Worm (Caenorhabditis elegans) whole organism, midembryonic: ENCODE measurements around the gene efhd-1.

ENCODE experiments used
- T22C8.4 ChIP-seq: fragments of 200-800 bp; sonication (Bioruptor generic); IDR thresholded peaks from 2 replicates; pipeline ENCODE4 v1.3.6; 2022; ENCODE audit warnings: missing genetic modification characterization, missing compliant biosample characterization
- cog-1 ChIP-seq: sonication (generic microtip); optimal IDR thresholded peaks from 2 replicates; lab custom pipeline; 2016; ENCODE audit warnings: missing genetic modification characterization, missing compliant biosample characterization
- flt-1 ChIP-seq: fragments of 200-800 bp; sonication (Bioruptor generic); IDR thresholded peaks from 2 replicates; pipeline ENCODE4 v1.3.6; 2022; ENCODE audit warnings: missing genetic modification characterization, missing compliant biosample characterization
- klf-2 ChIP-seq: fragments of 200-800 bp; sonication (Bioruptor generic); conservative IDR thresholded peaks from 2 replicates; pipeline ENCODE4 v1.3.6; 2022; ENCODE audit warnings: missing genetic modification reagents, missing genetic modification characterization, missing compliant biosample characterization
- med-1 ChIP-seq: sonication (generic microtip); optimal IDR thresholded peaks from 2 replicates; lab custom pipeline; 2017; ENCODE audit warnings: missing genetic modification characterization, mild to moderate bottlenecking, missing compliant biosample characterization, antibody characterized with exemption, missing genetic modification reagents; ENCODE audit not compliant: insufficient read depth
- ref-1 ChIP-seq: fragments of 200-800 bp; sonication (Bioruptor generic); conservative IDR thresholded peaks from 2 replicates; pipeline ENCODE4 v1.3.6; 2022; ENCODE audit warnings: missing genetic modification reagents, missing genetic modification characterization, missing compliant biosample characterization
- tab-1 ChIP-seq: fragments of 200-800 bp; sonication (Bioruptor generic); IDR thresholded peaks from 2 replicates; pipeline ENCODE4 v1.3.6; 2022; ENCODE audit warnings: missing genetic modification characterization, missing compliant biosample characterization
- ztf-23 ChIP-seq: fragments of 200-800 bp; sonication (Bioruptor generic); IDR thresholded peaks from 2 replicates; pipeline ENCODE4 v1.3.6; 2022; ENCODE audit warnings: missing genetic modification reagents, missing genetic modification characterization, missing compliant biosample characterization
- ztf-29 ChIP-seq: fragments of 200-800 bp; sonication (Bioruptor generic); IDR thresholded peaks from 2 replicates; pipeline ENCODE4 v1.3.6; 2022; ENCODE audit warnings: missing genetic modification reagents, missing genetic modification characterization, missing compliant biosample characterization

The efhd-1 gene

ce11 chrII:14187456-14187855, 8.8 kb downstream of the efhd-1 start:
- TF ChIP-seq ztf-23 (GFP tag; lab: Robert Waterston, UW), result no peak
- TF ChIP-seq tab-1 (GFP tag; lab: Robert Waterston, UW), result no peak
- TF ChIP-seq med-1 (GFP tag; lab: Kevin White, UChicago), result no peak
- TF ChIP-seq T22C8.4 (GFP tag; lab: Robert Waterston, UW), result no peak
- no peak for TF ChIP-seq flt-1 (GFP tag; lab: Robert Waterston, UW)
- no peak for TF ChIP-seq cog-1 (tag; lab: Kevin White, UChicago)
- TF ChIP-seq ztf-29 (GFP tag; lab: Robert Waterston, UW), result no peak
- no peak for TF ChIP-seq ref-1 (GFP tag; lab: Robert Waterston, UW)
- TF ChIP-seq klf-2 (GFP tag; lab: Robert Waterston, UW), result no peak

- TF ChIP-seq tab-1 (GFP tag; lab: Robert Waterston, UW) (no peak), cog-1 (tag; lab: Kevin White, UChicago) (no peak), ztf-23 (GFP tag; lab: Robert Waterston, UW) (no peak), flt-1 (GFP tag; lab: Robert Waterston, UW) (no peak), med-1 (GFP tag; lab: Kevin White, UChicago) (no peak), ztf-29 (GFP tag; lab: Robert Waterston, UW) (no peak), klf-2 (GFP tag; lab: Robert Waterston, UW) (no peak), T22C8.4 (GFP tag; lab: Robert Waterston, UW) (no peak)
Measured at ce11 chrII:14195931-14196330, 17.3 kb downstream of the efhd-1 start.

ce11 chrII:14197499-14198096, 19.0 kb downstream of the efhd-1 start, which contains the start of gene ace-4:
ace-4 (plus strand) TSS chrII:14198046.
- TF ChIP-seq T22C8.4 (GFP tag; lab: Robert Waterston, UW) (no peak), cog-1 (tag; lab: Kevin White, UChicago) (no peak), ztf-29 (GFP tag; lab: Robert Waterston, UW) (no peak), med-1 (GFP tag; lab: Kevin White, UChicago) (no peak), tab-1 (GFP tag; lab: Robert Waterston, UW) (no peak), ztf-23 (GFP tag; lab: Robert Waterston, UW) (no peak), klf-2 (GFP tag; lab: Robert Waterston, UW) (no peak), ref-1 (GFP tag; lab: Robert Waterston, UW) (no peak), flt-1 (GFP tag; lab: Robert Waterston, UW) (no peak)

- TF ChIP-seq cog-1 (tag; lab: Kevin White, UChicago), result no peak
- no peak for TF ChIP-seq klf-2 (GFP tag; lab: Robert Waterston, UW)
- TF ChIP-seq ztf-23 (GFP tag; lab: Robert Waterston, UW), result no peak
- no peak for TF ChIP-seq flt-1 (GFP tag; lab: Robert Waterston, UW)
- TF ChIP-seq T22C8.4 (GFP tag; lab: Robert Waterston, UW), result no peak
- no peak for TF ChIP-seq med-1 (GFP tag; lab: Kevin White, UChicago)
- TF ChIP-seq tab-1 (GFP tag; lab: Robert Waterston, UW), result no peak
- TF ChIP-seq ztf-29 (GFP tag; lab: Robert Waterston, UW), result no peak
- TF ChIP-seq ref-1 (GFP tag; lab: Robert Waterston, UW), result no peak
Measured at ce11 chrII:14205335-14205734, 26.7 kb downstream of the efhd-1 start, which contains the start of gene ace-3. ace-3 (plus strand) TSS chrII:14205635.

ce11 chrII:14206211-14206610, 27.6 kb downstream of the efhd-1 start:
- TF ChIP-seq tab-1 (GFP tag; lab: Robert Waterston, UW) (no peak), ztf-29 (GFP tag; lab: Robert Waterston, UW) (no peak), flt-1 (GFP tag; lab: Robert Waterston, UW) (0 out of 2 replicates have a peak, but pooled peaks have one; percentile 43), ztf-23 (GFP tag; lab: Robert Waterston, UW) (no peak)

- TF ChIP-seq flt-1 (GFP tag; lab: Robert Waterston, UW) (no peak), ref-1 (GFP tag; lab: Robert Waterston, UW) (no peak), cog-1 (tag; lab: Kevin White, UChicago) (no peak), tab-1 (GFP tag; lab: Robert Waterston, UW) (no peak), ztf-29 (GFP tag; lab: Robert Waterston, UW) (no peak), med-1 (GFP tag; lab: Kevin White, UChicago) (no peak), T22C8.4 (GFP tag; lab: Robert Waterston, UW) (no peak), klf-2 (GFP tag; lab: Robert Waterston, UW) (no peak), ztf-23 (GFP tag; lab: Robert Waterston, UW) (no peak)
Measured at ce11 chrII:14211118-14211517, 32.5 kb downstream of the efhd-1 start, which contains the start of gene hot-7. hot-7 (plus strand) TSS chrII:14211418.

ce11 chrII:14214109-14214508, 35.5 kb downstream of the efhd-1 start, which contains the start of gene Y48B6A.10:
Y48B6A.10 (plus strand) TSS chrII:14214409.
- TF ChIP-seq T22C8.4 (GFP tag; lab: Robert Waterston, UW), result no peak
- TF ChIP-seq cog-1 (tag; lab: Kevin White, UChicago), result no peak
- TF ChIP-seq tab-1 (GFP tag; lab: Robert Waterston, UW), result no peak
- no peak for TF ChIP-seq ztf-29 (GFP tag; lab: Robert Waterston, UW)
- no peak for TF ChIP-seq klf-2 (GFP tag; lab: Robert Waterston, UW)
- no peak for TF ChIP-seq ref-1 (GFP tag; lab: Robert Waterston, UW)
- no peak for TF ChIP-seq ztf-23 (GFP tag; lab: Robert Waterston, UW)
- TF ChIP-seq flt-1 (GFP tag; lab: Robert Waterston, UW), result no peak
- no peak for TF ChIP-seq med-1 (GFP tag; lab: Kevin White, UChicago)

ce11 chrII:14218142-14218541, 39.5 kb downstream of the efhd-1 start:
- no peak for TF ChIP-seq med-1 (GFP tag; lab: Kevin White, UChicago)
- TF ChIP-seq tab-1 (GFP tag; lab: Robert Waterston, UW), result no peak
- no peak for TF ChIP-seq ref-1 (GFP tag; lab: Robert Waterston, UW)
- TF ChIP-seq T22C8.4 (GFP tag; lab: Robert Waterston, UW), result no peak
- TF ChIP-seq ztf-29 (GFP tag; lab: Robert Waterston, UW), result no peak
- no peak for TF ChIP-seq ztf-23 (GFP tag; lab: Robert Waterston, UW)
- no peak for TF ChIP-seq klf-2 (GFP tag; lab: Robert Waterston, UW)
